Worm (Caenorhabditis elegans): ENCODE results near the gene Y73F8A.15.

ce11 chrIV:15291607-15292006 lies 29.8 kb upstream of the Y73F8A.15 start, which contains the start of gene pqn-91:
- TF ChIP-seq cog-1 (tag; optimal IDR thresholded peaks at IDR 0.05) (no peak), ref-1 (GFP tag; conservative IDR thresholded peaks at IDR 0.05) (no peak), klf-2 (GFP tag; conservative IDR thresholded peaks at IDR 0.05) (no peak), flt-1 (GFP tag; IDR thresholded peaks at IDR 0.05) (no peak)
